Worm (Caenorhabditis elegans): Measurements from ENCODE around the gene B0310.3.

The B0310.3 gene

DNA sequence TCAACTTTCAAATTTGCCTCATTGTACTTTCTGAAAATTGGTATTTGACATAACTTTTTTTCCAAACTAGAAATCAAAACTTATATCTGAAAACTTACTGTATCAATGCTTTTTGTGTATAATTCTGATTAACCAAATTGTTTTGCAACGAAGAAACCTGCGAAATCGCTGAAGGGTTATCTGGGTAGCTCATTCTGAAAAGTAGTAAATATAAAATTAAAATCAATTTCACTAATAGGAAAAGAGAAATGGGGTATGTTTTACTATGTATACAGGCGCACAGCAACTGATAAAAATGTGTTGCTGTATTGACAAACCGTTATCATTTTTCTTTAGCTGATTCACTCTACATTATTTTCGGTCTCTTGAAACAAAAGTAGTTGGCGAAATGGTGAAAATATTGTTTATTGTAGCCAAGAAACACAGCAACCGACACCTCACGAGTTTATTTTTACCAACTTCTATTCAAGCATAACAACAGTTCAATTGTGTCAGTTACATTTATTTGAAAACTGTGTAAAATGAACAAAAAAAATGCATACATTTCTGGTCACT is 30.5 kb upstream of the B0310.3 start, which contains the start of gene F57C12.2:
F57C12.2 (minus strand) TSS at position 218 of the 555 bp plus-strand sequence.
- TF ChIP-seq aha-1 (tag) (peak; percentile 95), daf-16 (GFP tag; optimal IDR thresholded peaks at IDR 0.05) (peak in 1 of 2 experiments; percentile 18), daf-16 (tag; optimal IDR thresholded peaks at IDR 0.05) (peak; percentile 98), hlh-11 (tag; optimal IDR thresholded peaks at IDR 0.05) (peak; percentile 27), zfp-3 (GFP tag; conservative IDR thresholded peaks at IDR 0.05) (no peak), pqm-1 (tag; optimal IDR thresholded peaks at IDR 0.05) (peak; percentile 68), vab-7 (GFP tag; IDR thresholded peaks at IDR 0.05) (no peak), nhr-28 (tag; optimal IDR thresholded peaks at IDR 0.05) (peak; percentile 32)

DNA sequence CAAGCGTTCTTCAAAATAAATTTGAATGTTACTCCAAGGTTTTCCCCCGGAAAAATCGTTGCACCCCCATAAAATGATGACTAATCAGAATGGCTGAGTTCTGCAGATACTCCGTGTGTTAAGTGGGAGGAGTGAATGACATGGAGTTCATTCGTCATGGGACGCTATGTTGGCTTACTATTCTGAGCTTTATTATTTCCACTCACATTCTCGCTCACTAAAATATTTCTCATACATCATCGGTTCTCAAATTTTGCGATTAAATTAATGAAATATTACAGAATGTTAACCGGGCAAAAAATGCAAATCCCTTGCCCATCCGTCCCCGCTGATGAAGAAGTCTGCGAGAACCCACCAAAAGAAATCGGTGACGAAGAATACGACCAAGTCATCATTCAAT is 22.0 kb upstream of the B0310.3 start, which contains the start of gene F28C10.1:
F28C10.1 (plus strand) TSS at position 301 of the 400 bp plus-strand sequence.
- TF ChIP-seq madf-5 (GFP tag; IDR thresholded peaks at IDR 0.05) (no peak), daf-12 (tag; optimal IDR thresholded peaks at IDR 0.05) (no peak), nhr-77 (tag; optimal IDR thresholded peaks at IDR 0.05) (no peak), fos-1 (tag; optimal IDR thresholded peaks at IDR 0.05) (no peak), ceh-44 (GFP tag; IDR thresholded peaks at IDR 0.05) (no peak), mdl-1 (tag; optimal IDR thresholded peaks at IDR 0.05) (no peak), pha-4 (GFP tag; IDR thresholded peaks at IDR 0.05) (no peak), pha-4 (tag; optimal IDR thresholded peaks at IDR 0.05) (no peak)

ce11 chrX:538083-538482 is 17.3 kb upstream of the B0310.3 start:
- no peak for TF ChIP-seq ceh-28 (tag; optimal IDR thresholded peaks at IDR 0.05)
- 0 out of 2 replicates have a peak, but pooled peaks have one; percentile 48 for TF ChIP-seq snpc-1.2 (GFP tag; IDR thresholded peaks at IDR 0.05)
- peak; percentile 20 for TF ChIP-seq aha-1 (tag)
- 0 out of 2 replicates have a peak, but pooled peaks have one; percentile 15 for TF ChIP-seq dmd-8 (GFP tag; IDR thresholded peaks at IDR 0.05)
- TF ChIP-seq madf-5 (GFP tag; IDR thresholded peaks at IDR 0.05) = no peak

DNA sequence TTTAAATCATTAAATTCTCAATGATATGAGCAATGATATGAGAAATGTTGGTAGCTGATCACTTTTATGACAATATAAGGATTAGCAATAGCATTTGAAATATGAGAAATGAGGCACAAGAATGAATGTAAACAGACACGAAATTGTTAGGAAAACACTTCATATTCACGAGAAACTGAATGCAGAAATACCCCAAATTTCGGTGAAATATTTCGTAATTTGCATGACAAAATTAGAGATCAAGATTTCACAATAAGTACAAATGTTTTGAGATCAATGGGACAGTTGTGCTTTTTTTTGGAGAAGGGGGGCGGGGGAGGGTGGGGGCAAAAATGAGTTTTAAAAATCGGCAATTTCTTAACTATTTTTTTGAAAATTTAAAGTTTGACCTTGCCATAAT is 15.6 kb upstream of the B0310.3 start:
- TF ChIP-seq dve-1 (tag; optimal IDR thresholded peaks at IDR 0.05; ENCODE audit: insufficient read depth) (no peak), sdz-12 (GFP tag; optimal IDR thresholded peaks at IDR 0.05) (no peak), fkh-10 (GFP tag; optimal IDR thresholded peaks at IDR 0.05) (no peak), skn-1 (tag; optimal IDR thresholded peaks at IDR 0.05) (no peak), F26F4.8 (GFP tag; conservative IDR thresholded peaks at IDR 0.05) (no peak), nhr-237 (tag; optimal IDR thresholded peaks at IDR 0.05) (no peak), nhr-25 (tag; optimal IDR thresholded peaks at IDR 0.05; ENCODE audit: borderline replicate concordance, insufficient read depth) (no peak), zfp-2 (tag; optimal IDR thresholded peaks at IDR 0.05) (no peak), lin-29 (GFP tag; IDR thresholded peaks at IDR 0.05) (no peak), vab-7 (GFP tag; IDR thresholded peaks at IDR 0.05) (no peak), nhr-111 (GFP tag; optimal IDR thresholded peaks at IDR 0.05) (no peak), zip-2 (tag; optimal IDR thresholded peaks at IDR 0.05) (no peak), egl-27 (tag; optimal IDR thresholded peaks at IDR 0.05) (no peak), hmg-1.1 (GFP tag; IDR thresholded peaks at IDR 0.05) (no peak), fos-1 (tag; optimal IDR thresholded peaks at IDR 0.05) (no peak), unc-39 (tag; optimal IDR thresholded peaks at IDR 0.05) (no peak), F44E2.7 (GFP tag; IDR thresholded peaks at IDR 0.05) (no peak)

DNA sequence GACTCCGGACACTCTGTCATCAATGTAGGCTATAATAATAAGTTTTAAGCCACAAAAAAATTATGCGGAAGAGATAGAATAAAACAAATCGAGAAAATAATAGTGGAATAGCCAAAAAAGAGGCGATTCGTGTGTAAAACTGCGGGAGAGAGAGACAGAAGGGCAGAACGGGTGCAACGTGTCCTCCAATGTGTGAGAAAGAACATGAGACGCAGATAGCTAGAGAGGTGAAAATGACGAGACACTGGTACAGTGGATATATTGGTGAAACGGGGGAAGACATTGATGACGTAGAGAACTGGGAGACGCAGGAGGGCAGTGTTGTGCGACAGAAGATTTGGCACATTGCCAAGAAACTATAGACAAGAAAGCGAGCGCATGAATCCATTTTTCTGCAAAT is 14.9 kb upstream of the B0310.3 start, which contains the start of gene F28C10.3:
F28C10.3 (minus strand) TSS at position 101 of the 400 bp plus-strand sequence.
- peak; percentile 82 for TF ChIP-seq zag-1 (tag; optimal IDR thresholded peaks at IDR 0.05)
- TF ChIP-seq hlh-11 (tag; optimal IDR thresholded peaks at IDR 0.05) = peak; percentile 89
- TF ChIP-seq php-3 (GFP tag; IDR thresholded peaks at IDR 0.05) = no peak
- no peak for TF ChIP-seq lim-7 (GFP tag; IDR thresholded peaks at IDR 0.05)
- peak; percentile 81 for TF ChIP-seq mes-2 (tag; optimal IDR thresholded peaks at IDR 0.05; ENCODE audit: poor library complexity, severe bottlenecking)
- TF ChIP-seq dve-1 (tag; optimal IDR thresholded peaks at IDR 0.05; ENCODE audit: insufficient read depth) = no peak
- peak; percentile 71; the same call in 1 of the 2 replicates for TF ChIP-seq ceh-20 (GFP tag; IDR thresholded peaks at IDR 0.05)
- TF ChIP-seq nhr-10 (tag; optimal IDR thresholded peaks at IDR 0.05) = peak; percentile 37
- TF ChIP-seq hif-1 (tag; optimal IDR thresholded peaks at IDR 0.05) = peak in 1 of 2 experiments; percentile 58
- TF ChIP-seq nhr-77 (tag; optimal IDR thresholded peaks at IDR 0.05) = peak; percentile 38
- no peak for TF ChIP-seq F26F4.8 (GFP tag; conservative IDR thresholded peaks at IDR 0.05)
- peak in 1 of 2 experiments; percentile 94 for TF ChIP-seq unc-62 (GFP tag; optimal IDR thresholded peaks at IDR 0.05 in 1 of 2)
- no peak for TF ChIP-seq unc-62 (tag; optimal IDR thresholded peaks at IDR 0.05)
- no peak for TF ChIP-seq ceh-62 (tag; optimal IDR thresholded peaks at IDR 0.05)
- TF ChIP-seq F49E8.2 (tag; optimal IDR thresholded peaks at IDR 0.05; ENCODE audit: borderline replicate concordance) = no peak
- TF ChIP-seq nhr-237 (tag; optimal IDR thresholded peaks at IDR 0.05) = no peak

All from whole organism, L4 larva.